Fruit fly (Drosophila melanogaster) whole organism, pupa: Measurements from ENCODE around the gene inaE.

ENCODE experiments used
- CG10348 ChIP-seq: fragments of 200-800 bp; sonication (Bioruptor generic); IDR thresholded peaks from 2 replicates; pipeline ENCODE4 v1.3.6; 2022; ENCODE audit warnings: missing biosample characterization, missing genetic modification characterization
- CG12605 ChIP-seq: fragments of 200-800 bp; sonication (Bioruptor generic); IDR thresholded peaks from 2 replicates; pipeline ENCODE4 v1.3.6; 2022; ENCODE audit warnings: missing biosample characterization, missing genetic modification characterization
- CG13204 ChIP-seq: fragments of 200-800 bp; sonication (Bioruptor generic); optimal IDR thresholded peaks from 2 replicates; lab custom pipeline; 2018; ENCODE audit warnings: missing biosample characterization, mild to moderate bottlenecking, missing genetic modification characterization, moderate library complexity
- CG14655 ChIP-seq: fragments of 200-800 bp; sonication (Bioruptor generic); optimal IDR thresholded peaks from 3 replicates; lab custom pipeline; 2017; ENCODE audit warnings: mild to moderate bottlenecking, missing biosample characterization, missing genetic modification reagents, missing genetic modification characterization
- CG15710 ChIP-seq: fragments of 200-800 bp; sonication (Bioruptor generic); optimal IDR thresholded peaks from 2 replicates; lab custom pipeline; 2018; ENCODE audit warnings: missing biosample characterization, mild to moderate bottlenecking, missing genetic modification characterization, moderate library complexity
- CG17806 ChIP-seq: fragments of 200-800 bp; sonication (Bioruptor generic); optimal IDR thresholded peaks from 2 replicates; lab custom pipeline; 2018; ENCODE audit warnings: missing biosample characterization, mild to moderate bottlenecking, missing genetic modification characterization, moderate library complexity
- CG32121 ChIP-seq: fragments of 200-800 bp; sonication (Bioruptor generic); IDR thresholded peaks from 2 replicates; pipeline ENCODE4 v1.3.6; 2022; ENCODE audit warnings: missing biosample characterization, missing genetic modification characterization
- CG34367 ChIP-seq: fragments of 200-800 bp; sonication (Bioruptor generic); optimal IDR thresholded peaks from 2 replicates; lab custom pipeline; 2018; ENCODE audit warnings: missing biosample characterization, mild to moderate bottlenecking, missing genetic modification characterization
- CG4496 ChIP-seq: fragments of 200-800 bp; sonication (Bioruptor generic); IDR thresholded peaks from 3 replicates; pipeline ENCODE4 v1.3.6; 2022; ENCODE audit warnings: missing biosample characterization, missing genetic modification characterization
- CG8159 ChIP-seq: fragments of 200-800 bp; sonication (Bioruptor generic); optimal IDR thresholded peaks from 3 replicates; lab custom pipeline; 2018; ENCODE audit warnings: missing biosample characterization, mild to moderate bottlenecking, missing genetic modification characterization, moderate library complexity
- CG8301 ChIP-seq: fragments of 200-800 bp; sonication (Bioruptor generic); optimal IDR thresholded peaks from 2 replicates; lab custom pipeline; 2018; ENCODE audit warnings: missing biosample characterization, mild to moderate bottlenecking, missing genetic modification characterization
- CG9948 ChIP-seq: fragments of 200-800 bp; sonication (Bioruptor generic); optimal IDR thresholded peaks from 2 replicates; lab custom pipeline; 2018; ENCODE audit warnings: missing biosample characterization, mild to moderate bottlenecking, missing genetic modification characterization, moderate library complexity
- D1 ChIP-seq: fragments of 200-800 bp; sonication (Bioruptor generic); optimal IDR thresholded peaks from 2 replicates; lab custom pipeline; 2018; ENCODE audit warnings: missing biosample characterization, mild to moderate bottlenecking, missing genetic modification characterization, moderate library complexity
- EcR ChIP-seq: fragments of 200-800 bp; sonication (Bioruptor generic); optimal IDR thresholded peaks from 3 replicates; lab custom pipeline; 2019; ENCODE audit warnings: missing biosample characterization, missing genetic modification characterization, mild to moderate bottlenecking, moderate library complexity, missing genetic modification reagents
- Ets98B ChIP-seq: fragments of 200-800 bp; sonication (Bioruptor generic); IDR thresholded peaks from 2 replicates; pipeline ENCODE4 v1.3.6; 2022; ENCODE audit warnings: missing biosample characterization, missing genetic modification characterization
- Pif1A ChIP-seq: fragments of 200-800 bp; sonication (Bioruptor generic); optimal IDR thresholded peaks from 3 replicates; lab custom pipeline; 2016; ENCODE audit warnings: missing biosample characterization, missing genetic modification characterization
- Pif1B ChIP-seq: fragments of 200-800 bp; sonication (Bioruptor generic); optimal IDR thresholded peaks from 3 replicates; lab custom pipeline; 2016; ENCODE audit warnings: missing biosample characterization, missing genetic modification characterization
- Snoo ChIP-seq: fragments of 200-800 bp; sonication (Bioruptor generic); optimal IDR thresholded peaks from 3 replicates; lab custom pipeline; 2017; ENCODE audit warnings: missing biosample characterization, mild to moderate bottlenecking, missing genetic modification characterization, inconsistent platforms
- fd96Ca ChIP-seq: fragments of 200-800 bp; sonication (Bioruptor generic); IDR thresholded peaks from 3 replicates; pipeline ENCODE4 v1.3.6; 2022; ENCODE audit warnings: missing biosample characterization, missing genetic modification characterization
- gl ChIP-seq: fragments of 200-800 bp; sonication (Bioruptor generic); optimal IDR thresholded peaks from 2 replicates; lab custom pipeline; 2018; ENCODE audit warnings: missing biosample characterization, mild to moderate bottlenecking, missing genetic modification characterization
- rn ChIP-seq: fragments of 200-800 bp; sonication (Bioruptor generic); IDR thresholded peaks from 2 replicates; pipeline ENCODE4 v1.3.6; 2022; ENCODE audit warnings: missing biosample characterization, missing genetic modification characterization

inaE gene

dm6 chrX:13766495-13766894 lies 17.0 kb upstream of the inaE start:
- TF ChIP-seq D1 (tag; lab: Kevin White, UChicago) (no peak), rn (GFP tag; lab: Robert Waterston, UW) (no peak), Pif1B (GFP tag; lab: Kevin White, UChicago) (no peak), CG10348 (no peak), Ets98B (GFP tag; lab: Robert Waterston, UW) (no peak), Pif1A (no peak), CG17806 (no peak), Snoo (no peak)

dm6 chrX:13770768-13771167 lies 12.7 kb upstream of the inaE start:
- TF ChIP-seq CG8159 (tag; lab: Kevin White, UChicago), result no peak
- TF ChIP-seq gl (tag; lab: Kevin White, UChicago), result no peak
- no peak for TF ChIP-seq CG13204 (GFP tag; lab: Kevin White, UChicago)
- TF ChIP-seq rn (GFP tag; lab: Robert Waterston, UW), result no peak
- no peak for TF ChIP-seq Snoo

dm6 chrX:13778568-13778967 lies 4.9 kb upstream of the inaE start:
- TF ChIP-seq fd96Ca (GFP tag; lab: Robert Waterston, UW), result no peak
- TF ChIP-seq CG8159 (tag; lab: Kevin White, UChicago), result no peak
- TF ChIP-seq gl (tag; lab: Kevin White, UChicago), result no peak
- TF ChIP-seq EcR (GFP tag; lab: Kevin White, UChicago), result no peak
- no peak for TF ChIP-seq D1 (tag; lab: Kevin White, UChicago)
- TF ChIP-seq, all 21 proteins: peak for 0

dm6 chrX:13779696-13780095 lies 3.8 kb upstream of the inaE start:
- no peak for TF ChIP-seq Pif1A
- TF ChIP-seq CG8159 (tag; lab: Kevin White, UChicago), result no peak
- no peak for TF ChIP-seq CG13204 (GFP tag; lab: Kevin White, UChicago)
- peak; percentile 33; the same call in 1 of the 2 replicates for TF ChIP-seq Ets98B (GFP tag; lab: Robert Waterston, UW)
- TF ChIP-seq D1 (tag; lab: Kevin White, UChicago), result no peak
- peak; percentile 4 for TF ChIP-seq gl (tag; lab: Kevin White, UChicago)
- TF ChIP-seq CG4496, result peak; percentile 55; the same call in 1 of the 3 replicates
- no peak for TF ChIP-seq EcR (GFP tag; lab: Kevin White, UChicago)
- TF ChIP-seq rn (GFP tag; lab: Robert Waterston, UW), result no peak
- no peak for TF ChIP-seq CG14655
- 0 out of 2 replicates have a peak, but pooled peaks have one; percentile 41 for TF ChIP-seq CG12605
- TF ChIP-seq CG17806, result no peak
- TF ChIP-seq CG32121 (GFP tag; lab: Robert Waterston, UW), result peak; percentile 65
- no peak for TF ChIP-seq CG8301 (tag; lab: Kevin White, UChicago)
- TF ChIP-seq CG9948 (tag; lab: Kevin White, UChicago), result no peak
- no peak for TF ChIP-seq CG34367 (tag; lab: Kevin White, UChicago)

dm6 chrX:13781739-13782502 lies 1.6 kb upstream of the inaE start, which contains the start of the genes CtsB and amrt:
Gene CtsB, minus strand, starts transcription at chrX:13782170.
Gene amrt, plus strand, starts transcription at chrX:13782459.
- TF ChIP-seq CG9948 (tag; lab: Kevin White, UChicago) (peak; percentile 27), Pif1B (GFP tag; lab: Kevin White, UChicago) (peak; percentile 25), Snoo (peak; percentile 64), gl (tag; lab: Kevin White, UChicago) (peak; percentile 64), CG15710 (tag; lab: Kevin White, UChicago) (peak; percentile 66), CG8301 (tag; lab: Kevin White, UChicago) (peak; percentile 43), CG17806 (peak; percentile 35), CG12605 (peak; percentile 80), fd96Ca (GFP tag; lab: Robert Waterston, UW) (no peak; the same call in 2 of the 3 replicates), D1 (tag; lab: Kevin White, UChicago) (no peak), EcR (GFP tag; lab: Kevin White, UChicago) (peak; percentile 15), CG8159 (tag; lab: Kevin White, UChicago) (peak; percentile 63), CG34367 (tag; lab: Kevin White, UChicago) (peak; percentile 49), CG32121 (GFP tag; lab: Robert Waterston, UW) (peak; percentile 31; the same call in 1 of the 2 replicates), CG10348 (no peak), CG13204 (GFP tag; lab: Kevin White, UChicago) (no peak), CG4496 (peak; percentile 86), CG14655 (peak; percentile 71), rn (GFP tag; lab: Robert Waterston, UW) (peak; percentile 55; the same call in 1 of the 2 replicates), Ets98B (GFP tag; lab: Robert Waterston, UW) (peak; percentile 44; the same call in 1 of the 2 replicates), Pif1A (peak; percentile 57)
